Worm (Caenorhabditis elegans) whole organism, L4/young adult: ENCODE measurements around the gene gtl-1.

Experiments used
- W03F9.2 ChIP-seq: fragments of 150-350 bp; optimal IDR thresholded peaks from 2 replicates; lab custom pipeline; 2014; ENCODE audit warnings: missing biosample characterization, missing genetic modification characterization
- dao-5 ChIP-seq: sonication (generic microtip); optimal IDR thresholded peaks from 2 replicates; lab custom pipeline; 2016; ENCODE audit warnings: missing genotype, missing genetic modification characterization, moderate library complexity, missing compliant biosample characterization
- him-1 ChIP-seq: sonication (generic microtip); optimal IDR thresholded peaks from 2 replicates; lab custom pipeline; 2016; ENCODE audit warnings: missing genotype, missing genetic modification reagents, missing genetic modification characterization, missing compliant biosample characterization

- TF ChIP-seq him-1 (no peak), W03F9.2 (no peak), dao-5 (tag; lab: Kevin White, UChicago) (no peak)
These were observed 18.0 kb downstream of the gtl-1 start, which contains the start of gene C05C12.6 for ce11 chrIV:11241368-11241767.
